Fruit fly (Drosophila melanogaster): Measurements from ENCODE around the gene Cpr66D.

Cpr66D gene

dm6 chr3L:8688694-8689291, 48.6 kb downstream of the Cpr66D start (continued):
- TF ChIP-seq CG15269 (tag; optimal IDR thresholded peaks at IDR 0.05): no peak
- no peak for TF ChIP-seq Antp (GFP tag; optimal IDR thresholded peaks at IDR 0.05)
- TF ChIP-seq pb (GFP tag; optimal IDR thresholded peaks at IDR 0.05): no peak
- TF ChIP-seq sens-2 (GFP tag; IDR thresholded peaks at IDR 0.05): no peak
- peak; percentile 71 for TF ChIP-seq pfk (GFP tag; optimal IDR thresholded peaks at IDR 0.05)
- TF ChIP-seq CG15514 (GFP tag; optimal IDR thresholded peaks at IDR 0.05): no peak
- TF ChIP-seq jumu (GFP tag; optimal IDR thresholded peaks at IDR 0.05): no peak
- no peak for TF ChIP-seq Dref (GFP tag; IDR thresholded peaks at IDR 0.05)
- TF ChIP-seq esg (GFP tag; conservative IDR thresholded peaks at IDR 0.05): no peak
- no peak for TF ChIP-seq inv (GFP tag; IDR thresholded peaks at IDR 0.05; ENCODE audit: partially characterized antibody)
- TF ChIP-seq eyg (GFP tag; optimal IDR thresholded peaks at IDR 0.05): peak; percentile 15
- no peak for TF ChIP-seq CG11247 (GFP tag; IDR thresholded peaks at IDR 0.05)
- no peak for TF ChIP-seq bbx (GFP tag; IDR thresholded peaks at IDR 0.05; ENCODE audit: partially characterized antibody)
- 0 out of 3 replicates have a peak, but pooled peaks have one; percentile 10 for TF ChIP-seq CG6791 (GFP tag; IDR thresholded peaks at IDR 0.05; ENCODE audit: partially characterized antibody)
- no peak for TF ChIP-seq NFAT (GFP tag; IDR thresholded peaks at IDR 0.05)
- no peak for TF ChIP-seq pros (GFP tag; optimal IDR thresholded peaks at IDR 0.05)
- TF ChIP-seq en (GFP tag; optimal IDR thresholded peaks at IDR 0.05): no peak
- TF ChIP-seq Camta (GFP tag; optimal IDR thresholded peaks at IDR 0.05): no peak
- TF ChIP-seq Asciz (GFP tag; optimal IDR thresholded peaks at IDR 0.05): no peak
- TF ChIP-seq hkb (optimal IDR thresholded peaks at IDR 0.05): no peak
- no peak for TF ChIP-seq hkb (GFP tag; IDR thresholded peaks at IDR 0.05)
- no peak for TF ChIP-seq CG2129 (GFP tag; IDR thresholded peaks at IDR 0.05; ENCODE audit: partially characterized antibody)
- TF ChIP-seq D19B (GFP tag; optimal IDR thresholded peaks at IDR 0.05): no peak
- peak; percentile 0 for TF ChIP-seq CG13894 (tag; optimal IDR thresholded peaks at IDR 0.05)
- peak; percentile 68 for TF ChIP-seq Ets65A (GFP tag)
- peak; percentile 6 for TF ChIP-seq sug (tag; optimal IDR thresholded peaks at IDR 0.05)
- no peak for TF ChIP-seq CG10147 (GFP tag; optimal IDR thresholded peaks at IDR 0.05)
- TF ChIP-seq D (optimal IDR thresholded peaks at IDR 0.05): no peak
- no peak for TF ChIP-seq D (GFP tag; optimal IDR thresholded peaks at IDR 0.05)
- TF ChIP-seq CG11456 (GFP tag; IDR thresholded peaks at IDR 0.05): 0 out of 3 replicates have a peak, but pooled peaks have one; percentile 37
- TF ChIP-seq Ravus (GFP tag; IDR thresholded peaks at IDR 0.05): no peak
- no peak for TF ChIP-seq CG13287 (GFP tag; IDR thresholded peaks at IDR 0.05; ENCODE audit: partially characterized antibody)
- TF ChIP-seq CG1529 (GFP tag; optimal IDR thresholded peaks at IDR 0.05): no peak
- no peak for TF ChIP-seq crc (GFP tag; optimal IDR thresholded peaks at IDR 0.05)
- TF ChIP-seq CG33557 (GFP tag; optimal IDR thresholded peaks at IDR 0.05): no peak
- TF ChIP-seq ci (GFP tag; IDR thresholded peaks at IDR 0.05): no peak
- peak; percentile 32; the same call in 1 of the 2 replicates for TF ChIP-seq CG7372 (GFP tag; IDR thresholded peaks at IDR 0.05)
- TF ChIP-seq CG9609 (GFP tag; optimal IDR thresholded peaks at IDR 0.05): no peak
- TF ChIP-seq CG15601 (tag; optimal IDR thresholded peaks at IDR 0.05): no peak
- TF ChIP-seq Atf-2 (GFP tag; optimal IDR thresholded peaks at IDR 0.05): no peak
- peak; percentile 28 for TF ChIP-seq CG34376 (GFP tag; optimal IDR thresholded peaks at IDR 0.05)
- TF ChIP-seq CG11696 (GFP tag; IDR thresholded peaks at IDR 0.05): no peak
- 0 out of 2 replicates have a peak, but pooled peaks have one; percentile 6 for TF ChIP-seq CG43689 (GFP tag; IDR thresholded peaks at IDR 0.05)
- no peak for TF ChIP-seq CG12942 (GFP tag; optimal IDR thresholded peaks at IDR 0.05)
- TF ChIP-seq CG2199 (GFP tag; IDR thresholded peaks at IDR 0.05): no peak
- TF ChIP-seq CG31388 (GFP tag; optimal IDR thresholded peaks at IDR 0.05): no peak
- no peak for TF ChIP-seq tin (GFP tag; optimal IDR thresholded peaks at IDR 0.05)
- TF ChIP-seq HHEX (GFP tag; optimal IDR thresholded peaks at IDR 0.05): no peak
- TF ChIP-seq CG11723 (GFP tag; optimal IDR thresholded peaks at IDR 0.05): no peak
- TF ChIP-seq onecut (GFP tag; IDR thresholded peaks at IDR 0.05): no peak
- TF ChIP-seq caup (GFP tag; optimal IDR thresholded peaks at IDR 0.05; ENCODE audit: severe bottlenecking): peak; percentile 4
